Fruit fly (Drosophila melanogaster) whole organism, wandering third instar larva: Measurements from ENCODE around the gene CG11168.
A peak's percentile ranks its signal among the peaks of the same experiment; 100 is the strongest.

Experiments
- Abd-B ChIP-seq: fragments of >200 bp; optimal IDR thresholded peaks from 2 replicates; lab custom pipeline; 2017; ENCODE audit warnings: missing biosample characterization, missing genetic modification characterization
- CG32264 ChIP-seq: fragments of 200-800 bp; sonication (Bioruptor generic); optimal IDR thresholded peaks from 2 replicates; lab custom pipeline; 2016; ENCODE audit warnings: missing biosample characterization, missing genetic modification characterization
- CG9705 ChIP-seq: fragments of 200-800 bp; sonication (Bioruptor generic); optimal IDR thresholded peaks from 2 replicates; lab custom pipeline; 2018; ENCODE audit warnings: missing biosample characterization, mild to moderate bottlenecking, missing genetic modification characterization
- CrebA ChIP-seq: fragments of 200-800 bp; sonication (Bioruptor generic); optimal IDR thresholded peaks from 2 replicates; lab custom pipeline; 2016; ENCODE audit warnings: missing biosample characterization, mild to moderate bottlenecking, missing genetic modification characterization, borderline replicate concordance
- Dfd ChIP-seq: fragments of >200 bp; optimal IDR thresholded peaks from 2 replicates; lab custom pipeline; 2017; ENCODE audit warnings: missing biosample characterization, missing genetic modification characterization
- Dif ChIP-seq: fragments of 200-275, 200-300 bp; sonication (Bioruptor generic); optimal IDR thresholded peaks from 2 replicates; lab custom pipeline; 2018; ENCODE audit warnings: missing biosample characterization, missing genetic modification characterization; ENCODE audit not compliant: partially characterized antibody
- HLH106 ChIP-seq: fragments of 200-800 bp; optimal IDR thresholded peaks from 3 replicates; lab custom pipeline; 2019; ENCODE audit warnings: missing biosample characterization, mild to moderate bottlenecking, missing genetic modification characterization, moderate library complexity
- Hnf4 ChIP-seq: fragments of 200-800 bp; sonication (Bioruptor generic); optimal IDR thresholded peaks from 2 replicates; lab custom pipeline; 2016; ENCODE audit warnings: missing biosample characterization, mild to moderate bottlenecking, missing genetic modification characterization
- Hr78 ChIP-seq: fragments of >200 bp; optimal IDR thresholded peaks from 2 replicates; lab custom pipeline; 2017; ENCODE audit warnings: missing biosample characterization, missing genetic modification characterization
- Jra ChIP-seq: sonication (Bioruptor generic); optimal IDR thresholded peaks from 2 replicates; lab custom pipeline; 2016; ENCODE audit warnings: missing biosample characterization, missing genetic modification characterization
- Mio ChIP-seq: sonication (Bioruptor generic); optimal IDR thresholded peaks from 2 replicates; lab custom pipeline; 2016; ENCODE audit warnings: missing biosample characterization, missing genetic modification characterization
- Myc ChIP-seq: fragments of >200 bp; optimal IDR thresholded peaks from 2 replicates; lab custom pipeline; 2017
- N ChIP-seq: fragments of >200 bp; optimal IDR thresholded peaks from 2 replicates; lab custom pipeline; 2018; ENCODE audit warnings: missing biosample characterization, missing external identifiers, missing genetic modification characterization
- OdsH ChIP-seq: fragments of 200-800 bp; sonication (Bioruptor generic); optimal IDR thresholded peaks from 2 replicates; lab custom pipeline; 2016; ENCODE audit warnings: missing biosample characterization, mild to moderate bottlenecking, missing genetic modification characterization
- Rel ChIP-seq, 2 experiments: fragments of 200-800 bp; sonication (Bioruptor generic) in 1 of 2; optimal IDR thresholded peaks; 2 replicates in 1 of 2; 3 replicates in 1 of 2; lab custom pipeline; 2016 to 2019; ENCODE audit warnings: mild to moderate bottlenecking in 2 of 2, missing biosample characterization in 2 of 2, missing genetic modification characterization in 2 of 2, moderate library complexity in 1 of 2
- Vsx2 ChIP-seq: fragments of 200-300, 225-300 bp; sonication (Bioruptor generic); optimal IDR thresholded peaks from 2 replicates; lab custom pipeline; 2018; ENCODE audit warnings: missing biosample characterization, missing genetic modification characterization; ENCODE audit not compliant: partially characterized antibody
- br ChIP-seq: fragments of 200-800 bp; sonication (Bioruptor generic); optimal IDR thresholded peaks from 2 replicates; lab custom pipeline; 2016; ENCODE audit warnings: missing biosample characterization, missing genetic modification characterization
- dmrt93B ChIP-seq: fragments of 200-800 bp; sonication (Bioruptor generic); optimal IDR thresholded peaks from 2 replicates; lab custom pipeline; 2018; ENCODE audit warnings: missing biosample characterization, mild to moderate bottlenecking, missing genetic modification characterization
- dsf ChIP-seq: sonication (Bioruptor generic); optimal IDR thresholded peaks from 2 replicates; lab custom pipeline; 2016; ENCODE audit warnings: missing biosample characterization, missing genetic modification characterization, borderline replicate concordance
- ey ChIP-seq: fragments of 200-800 bp; sonication (Bioruptor generic); optimal IDR thresholded peaks from 2 replicates; lab custom pipeline; 2016; ENCODE audit warnings: missing biosample characterization, missing genetic modification characterization
- h ChIP-seq: fragments of 200-800 bp; sonication (Bioruptor generic); optimal IDR thresholded peaks from 3 replicates; lab custom pipeline; 2016; ENCODE audit warnings: missing biosample characterization, mild to moderate bottlenecking, missing genetic modification characterization
- jim ChIP-seq: fragments of 175-275, 200-325 bp; sonication (Bioruptor generic); optimal IDR thresholded peaks from 2 replicates; lab custom pipeline; 2016; ENCODE audit warnings: missing biosample characterization, mild to moderate bottlenecking, missing genetic modification characterization
- lola ChIP-seq: fragments of >200 bp; optimal IDR thresholded peaks from 2 replicates; lab custom pipeline; 2017; ENCODE audit warnings: missing biosample characterization, missing genetic modification characterization
- psq ChIP-seq: fragments of 200-800 bp; sonication (Bioruptor generic); optimal IDR thresholded peaks from 3 replicates; lab custom pipeline; 2017; ENCODE audit warnings: missing biosample characterization, mild to moderate bottlenecking, missing genetic modification characterization, moderate library complexity
- rgr ChIP-seq: fragments of 200-800 bp; sonication (Bioruptor generic); optimal IDR thresholded peaks from 3 replicates; lab custom pipeline; 2016; ENCODE audit warnings: missing biosample characterization, mild to moderate bottlenecking, missing genetic modification characterization
- sage ChIP-seq: fragments of 200-800 bp; sonication (Bioruptor generic); optimal IDR thresholded peaks from 2 replicates; lab custom pipeline; 2016; ENCODE audit warnings: missing biosample characterization, mild to moderate bottlenecking, missing genetic modification characterization
- usp ChIP-seq: fragments of >200 bp; optimal IDR thresholded peaks from 2 replicates; lab custom pipeline; 2017; ENCODE audit warnings: missing biosample characterization, missing genetic modification characterization

CG11168 gene

DNA sequence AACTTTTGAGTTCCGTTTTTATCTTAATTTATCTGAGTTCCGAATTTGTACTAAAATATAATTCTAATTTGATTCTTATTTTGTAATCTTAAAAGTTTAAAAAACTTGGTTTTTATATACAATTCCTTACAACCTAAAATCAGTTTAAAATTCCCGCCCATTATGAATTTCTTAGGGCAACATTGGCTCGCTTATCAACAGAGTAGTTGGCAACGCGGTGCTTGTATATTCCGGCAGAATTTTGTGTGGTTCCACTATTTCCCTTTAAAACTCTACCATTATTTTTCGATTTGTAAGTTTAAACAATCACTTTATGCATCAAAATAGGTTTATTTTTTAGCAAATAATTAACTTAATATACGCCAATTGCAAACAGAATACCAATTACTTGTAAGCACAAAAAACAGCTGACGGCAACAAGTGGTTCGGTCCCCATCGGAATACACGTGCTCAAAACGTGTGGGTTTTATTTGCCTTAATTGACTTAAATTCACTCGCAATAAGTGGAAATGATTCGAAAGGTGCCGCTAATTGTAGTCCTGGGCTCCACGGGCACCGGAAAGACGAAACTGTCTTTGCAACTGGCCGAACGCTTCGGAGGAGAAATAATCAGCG is 41.0 kb upstream of the CG11168 start, which contains the start of the genes CG11089 and CG31381:
Gene CG11089 (plus strand): TSS at position 203 of the 615 bp plus-strand sequence.
Gene CG31381 (plus strand): TSS at position 203 of the 615 bp plus-strand sequence.
- TF ChIP-seq CG32264: no peak
- peak; percentile 54 for TF ChIP-seq Myc (lab: Kevin White, UChicago)
- TF ChIP-seq Mio (GFP tag; lab: Kevin White, UChicago): no peak
- no peak for TF ChIP-seq Jra (GFP tag; lab: Kevin White, UChicago)
- TF ChIP-seq psq (GFP tag; lab: Kevin White, UChicago): no peak
- TF ChIP-seq Hr78 (GFP tag; lab: Kevin White, UChicago): no peak
- no peak for TF ChIP-seq Dif (GFP tag; lab: Kevin White, UChicago)
- TF ChIP-seq Rel (GFP tag; optimal IDR thresholded peaks at IDR 0.05; lab: Kevin White, UChicago): no peak
- peak; percentile 99 for TF ChIP-seq Rel (tag; optimal IDR thresholded peaks at IDR 0.05; lab: Kevin White, UChicago)

DNA sequence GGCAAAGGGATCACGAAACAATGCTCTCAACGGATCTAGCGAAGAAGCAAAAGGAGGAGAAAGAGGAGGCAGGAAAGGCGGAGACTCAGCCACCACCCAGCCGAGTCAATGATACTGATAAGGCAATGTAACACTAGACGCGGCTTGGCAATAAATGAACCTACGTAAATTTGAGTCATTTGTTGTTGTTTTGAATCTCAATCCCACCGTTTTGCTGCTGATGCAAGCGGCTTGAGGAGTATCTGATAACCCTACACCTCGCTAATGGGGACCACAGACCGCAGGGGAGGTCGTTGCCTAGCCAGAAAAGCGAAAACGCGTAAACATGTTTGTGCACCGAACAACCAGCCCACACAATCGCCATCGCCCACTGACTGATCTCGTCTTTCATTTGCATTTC is 39.3 kb upstream of the CG11168 start:
- TF ChIP-seq lola (no peak), Rel (GFP tag; optimal IDR thresholded peaks at IDR 0.05; lab: Kevin White, UChicago) (no peak), Rel (tag; optimal IDR thresholded peaks at IDR 0.05; lab: Kevin White, UChicago) (peak; percentile 73)

DNA sequence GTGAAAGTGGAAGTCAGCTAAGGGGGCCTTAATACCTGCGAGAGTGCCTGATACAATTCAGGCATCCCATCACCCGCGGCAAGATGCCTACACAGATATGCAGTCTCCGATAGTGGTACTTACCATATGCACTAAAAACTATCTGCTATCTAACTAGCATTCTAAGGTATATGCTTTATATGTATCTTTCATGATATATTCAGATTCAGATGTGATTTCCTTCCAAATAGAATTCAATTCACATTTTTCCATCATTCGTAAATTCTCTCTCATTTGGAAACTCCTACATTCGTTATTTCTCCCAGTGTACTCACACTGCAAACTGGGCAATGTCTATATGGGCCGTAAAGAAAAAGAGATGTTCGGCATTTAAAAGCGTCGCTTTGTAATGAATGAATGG is 31.4 kb upstream of the CG11168 start:
- TF ChIP-seq ey: no peak
- no peak for TF ChIP-seq Abd-B (GFP tag; lab: Kevin White, UChicago)
- TF ChIP-seq psq (GFP tag; lab: Kevin White, UChicago): no peak
- TF ChIP-seq Hr78 (GFP tag; lab: Kevin White, UChicago): no peak
- no peak for TF ChIP-seq dsf (GFP tag; lab: Kevin White, UChicago)

DNA sequence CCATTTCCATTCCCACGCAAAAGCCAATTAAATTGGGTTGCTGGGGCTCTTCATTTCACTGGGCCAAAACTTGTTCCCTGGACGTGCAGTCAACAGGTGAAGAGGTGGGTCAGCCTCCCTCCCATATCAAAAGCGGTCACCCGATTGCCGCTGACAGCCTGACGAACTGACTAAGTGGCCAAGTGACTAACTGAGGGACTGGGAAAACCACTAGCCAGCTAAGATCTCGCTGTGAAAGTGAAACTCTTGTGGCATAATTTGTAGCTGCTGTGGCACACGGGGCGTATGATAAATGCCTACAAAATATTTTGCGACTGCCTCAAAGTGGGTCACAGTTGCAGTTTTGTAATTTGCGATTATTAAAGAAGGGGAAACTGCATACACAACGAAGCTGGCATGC is 29.5 kb upstream of the CG11168 start:
- TF ChIP-seq rgr (GFP tag; lab: Kevin White, UChicago) (no peak), CG9705 (GFP tag; lab: Kevin White, UChicago) (no peak), jim (GFP tag; lab: Kevin White, UChicago) (no peak), CG32264 (no peak), sage (GFP tag; lab: Kevin White, UChicago) (no peak), Hnf4 (GFP tag; lab: Kevin White, UChicago) (no peak), Dfd (GFP tag; lab: Kevin White, UChicago) (no peak), Jra (GFP tag; lab: Kevin White, UChicago) (no peak), psq (GFP tag; lab: Kevin White, UChicago) (no peak), N (no peak)

DNA sequence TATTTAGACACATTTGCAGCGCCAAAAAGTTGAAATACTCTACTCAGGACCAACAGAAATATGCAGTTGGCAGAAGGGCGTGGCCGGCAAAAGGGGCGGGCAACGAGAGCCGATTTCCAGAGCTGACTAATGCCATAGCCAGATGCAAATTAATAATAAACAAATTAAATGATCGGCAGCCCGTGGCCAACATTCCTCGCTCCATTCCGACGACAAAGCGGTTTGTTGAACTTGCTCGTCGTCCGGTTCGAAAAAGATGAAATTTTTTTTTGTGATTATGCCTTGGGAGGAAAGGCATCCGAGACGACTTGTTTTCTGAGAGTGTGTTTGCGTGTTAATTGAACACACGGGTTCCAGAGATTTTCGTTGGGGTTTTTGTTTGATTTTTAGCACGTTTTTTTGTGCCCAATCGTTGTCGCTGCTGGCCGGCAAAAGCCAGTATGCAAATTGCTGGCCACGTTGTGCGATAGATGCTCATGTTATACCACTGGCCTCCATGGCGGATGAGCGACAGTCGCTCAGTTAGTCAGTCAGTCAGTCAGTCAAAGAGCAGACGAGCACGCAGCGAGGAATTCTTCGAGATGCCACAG is 28.5 kb upstream of the CG11168 start:
- TF ChIP-seq Hr78 (GFP tag; lab: Kevin White, UChicago) (no peak), Rel (GFP tag; optimal IDR thresholded peaks at IDR 0.05; lab: Kevin White, UChicago) (no peak), Rel (tag; optimal IDR thresholded peaks at IDR 0.05; lab: Kevin White, UChicago) (peak; percentile 76), CrebA (no peak), sage (GFP tag; lab: Kevin White, UChicago) (no peak), h (GFP tag; lab: Kevin White, UChicago) (peak; percentile 54), OdsH (GFP tag; lab: Kevin White, UChicago) (no peak), usp (GFP tag; lab: Kevin White, UChicago) (no peak), Vsx2 (GFP tag; lab: Kevin White, UChicago) (peak; percentile 10), dmrt93B (GFP tag; lab: Kevin White, UChicago) (no peak), br (peak; percentile 10)

DNA sequence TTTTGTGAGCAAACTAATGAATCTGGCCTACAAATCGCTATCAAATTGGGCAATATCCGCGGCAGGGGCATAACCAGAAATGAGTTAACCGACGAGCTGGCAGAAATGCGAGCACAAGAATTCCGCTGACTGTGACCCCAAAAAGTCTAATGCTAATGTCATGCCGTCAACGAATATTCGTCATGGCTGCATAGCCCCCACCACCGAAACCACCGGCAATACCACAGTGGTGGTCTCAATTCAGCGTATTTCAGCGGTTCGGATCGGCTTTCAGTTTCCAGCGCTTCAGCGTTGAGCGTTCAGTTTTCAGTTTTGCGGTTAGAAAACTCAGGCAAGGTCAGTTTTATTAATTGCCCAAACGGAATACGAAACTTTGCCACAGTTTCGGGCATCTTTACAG is 27.7 kb upstream of the CG11168 start:
- no peak for TF ChIP-seq HLH106
- no peak for TF ChIP-seq Dfd (GFP tag; lab: Kevin White, UChicago)
- TF ChIP-seq br: no peak
- no peak for TF ChIP-seq Myc (lab: Kevin White, UChicago)
